Worm (Caenorhabditis elegans) whole organism, L4 larva: ENCODE data around the gene Y49F6B.19.

Experiments used
- F49E8.2 ChIP-seq: sonication (generic microtip); optimal IDR thresholded peaks from 2 replicates; lab custom pipeline; 2016; ENCODE audit warnings: missing compliant biosample characterization, mild to moderate bottlenecking, missing genetic modification characterization, borderline replicate concordance
- daf-16 ChIP-seq, 3 experiments: sonication (generic microtip); optimal IDR thresholded peaks; 2 replicates each; lab custom pipeline; 2016 to 2017; ENCODE audit warnings: missing genetic modification characterization in 3 of 3, missing genetic modification reagents in 3 of 3, mild to moderate bottlenecking in 2 of 3, missing compliant biosample characterization in 2 of 3, missing biosample characterization in 1 of 3, moderate library complexity in 1 of 3
- fos-1 ChIP-seq: fragments of 150-350 bp; optimal IDR thresholded peaks from 2 replicates; lab custom pipeline; 2014; ENCODE audit warnings: missing biosample characterization, missing genetic modification characterization
- ztf-11 ChIP-seq: fragments of 150-350 bp; optimal IDR thresholded peaks from 2 replicates; lab custom pipeline; 2014; ENCODE audit warnings: missing biosample characterization, missing genetic modification characterization
- ztf-7 ChIP-seq: fragments of 150-350 bp; optimal IDR thresholded peaks from 2 replicates; lab custom pipeline; 2014; ENCODE audit warnings: missing biosample characterization, missing genetic modification characterization

- TF ChIP-seq F49E8.2 (tag; lab: Kevin White, UChicago) (no peak), daf-16 (GFP tag; optimal IDR thresholded peaks at IDR 0.05; lab: Kevin White, UChicago) (no peak), daf-16 (tag; optimal IDR thresholded peaks at IDR 0.05; lab: Kevin White, UChicago) (peak; percentile 28), fos-1 (tag; lab: Kevin White, UChicago) (no peak), ztf-7 (no peak), ztf-11 (tag; lab: Kevin White, UChicago) (no peak)
Measured at ce11 chrII:3550352-3550751, 38.2 kb upstream of the Y49F6B.19 start, which contains the start of gene W10G11.19.
